Fruit fly (Drosophila melanogaster) S2 (cell line): Measurements from ENCODE around the gene Cda5.

Source experiments
- CG8478 ChIP-seq: fragments of >200 bp; optimal IDR thresholded peaks from 2 replicates; lab custom pipeline; 2018
- CTCF ChIP-seq, 2 experiments: fragments of >200 bp; optimal IDR thresholded peaks; 2 replicates each; lab custom pipeline; 2018

DNA sequence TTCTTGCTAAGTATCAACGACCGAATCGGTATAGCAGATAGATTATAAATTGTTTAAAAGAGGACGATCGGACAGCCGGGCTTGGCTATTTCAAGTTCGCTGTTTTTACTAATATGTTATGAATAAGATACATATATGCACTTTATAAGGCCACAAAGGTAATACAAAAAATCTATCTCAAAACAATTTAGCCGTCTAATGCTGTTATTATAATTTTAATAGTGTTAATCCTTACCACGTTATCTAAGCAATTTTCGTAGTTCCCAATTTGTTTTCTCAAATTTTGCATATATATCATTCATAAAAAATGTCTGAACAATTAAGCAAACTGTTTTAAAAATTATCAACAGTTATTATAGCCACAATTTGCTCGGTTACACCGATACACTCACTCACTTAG is 8.3 kb downstream of the Cda5 start:
- no peak for TF ChIP-seq CG8478 (lab: Kevin White, UChicago)
- TF ChIP-seq CTCF (optimal IDR thresholded peaks at IDR 0.05; lab: Kevin White, UChicago) = no peak
